Worm (Caenorhabditis elegans) whole organism, L4 larva: Measurements from ENCODE around the gene hex-1.

ENCODE experiments used
- R02D3.7 ChIP-seq: fragments of 150-350 bp; sonication (generic microtip); optimal IDR thresholded peaks from 3 replicates; lab custom pipeline; 2014; ENCODE audit warnings: missing biosample characterization, missing genetic modification characterization
- aha-1 ChIP-seq: fragments of 150-350 bp; peaks from one replicate; lab custom pipeline; 2014; ENCODE audit warnings: missing biosample characterization, missing genetic modification characterization
- aly-2 ChIP-seq: sonication (generic microtip); optimal IDR thresholded peaks from 2 replicates; lab custom pipeline; 2018; ENCODE audit warnings: missing biosample characterization, missing genetic modification characterization
- ceh-20 ChIP-seq: fragments of 200-800 bp; sonication (Bioruptor generic); IDR thresholded peaks from 2 replicates; pipeline ENCODE4 v1.3.6; 2022; ENCODE audit warnings: missing genetic modification reagents, missing genetic modification characterization, missing compliant biosample characterization
- ceh-32 ChIP-seq: sonication (generic microtip); optimal IDR thresholded peaks from 2 replicates; lab custom pipeline; 2016; ENCODE audit warnings: mild to moderate bottlenecking, missing genetic modification characterization, missing compliant biosample characterization; ENCODE audit not compliant: poor library complexity
- ceh-62 ChIP-seq: sonication (generic microtip); optimal IDR thresholded peaks from 2 replicates; lab custom pipeline; 2017; ENCODE audit warnings: missing biosample characterization, missing genetic modification characterization
- daf-16 ChIP-seq, 3 experiments: sonication (generic microtip); optimal IDR thresholded peaks; 2 replicates each; lab custom pipeline; 2016 to 2017; ENCODE audit warnings: missing genetic modification characterization in 3 of 3, missing genetic modification reagents in 3 of 3, mild to moderate bottlenecking in 2 of 3, missing compliant biosample characterization in 2 of 3, missing biosample characterization in 1 of 3, moderate library complexity in 1 of 3
- dmd-9 ChIP-seq: fragments of 200-800 bp; sonication (Bioruptor generic); IDR thresholded peaks from 2 replicates; pipeline ENCODE4 v1.3.6; 2022; ENCODE audit warnings: missing genetic modification reagents, missing genetic modification characterization, missing compliant biosample characterization
- egl-27 ChIP-seq: sonication (generic microtip); optimal IDR thresholded peaks from 3 replicates; lab custom pipeline; 2017; ENCODE audit warnings: missing biosample characterization, missing genetic modification reagents, missing genetic modification characterization
- egl-43 ChIP-seq: fragments of 200-800 bp; sonication (Bioruptor generic); IDR thresholded peaks from 2 replicates; pipeline ENCODE4 v1.3.6; 2022; ENCODE audit warnings: missing genetic modification reagents, missing genetic modification characterization, missing compliant biosample characterization
- gei-8 ChIP-seq: fragments of 200-800 bp; sonication (Bioruptor generic); optimal IDR thresholded peaks from 2 replicates; lab custom pipeline; 2018; ENCODE audit warnings: mild to moderate bottlenecking, missing genetic modification characterization, missing compliant biosample characterization
- hlh-11 ChIP-seq: fragments of 200-800 bp; sonication (Bioruptor generic); optimal IDR thresholded peaks from 2 replicates; lab custom pipeline; 2018; ENCODE audit warnings: mild to moderate bottlenecking, missing genetic modification characterization, missing compliant biosample characterization
- hlh-30 ChIP-seq: sonication (generic microtip); optimal IDR thresholded peaks from 2 replicates; lab custom pipeline; 2017; ENCODE audit warnings: antibody characterized with exemption, mild to moderate bottlenecking, missing genetic modification characterization, missing compliant biosample characterization; ENCODE audit not compliant: insufficient read depth
- jun-1 ChIP-seq: fragments of 150-350 bp; optimal IDR thresholded peaks from 2 replicates; lab custom pipeline; 2014; ENCODE audit warnings: missing biosample characterization, missing genetic modification reagents, missing genetic modification characterization
- lin-15B ChIP-seq: fragments of 150-350 bp; sonication (generic microtip); optimal IDR thresholded peaks from 3 replicates; lab custom pipeline; 2014; ENCODE audit warnings: missing biosample characterization, missing genetic modification characterization
- lin-29 ChIP-seq: fragments of 200-800 bp; sonication (Bioruptor generic); IDR thresholded peaks from 2 replicates; pipeline ENCODE4 v1.3.6; 2022; ENCODE audit warnings: missing genetic modification reagents, missing genetic modification characterization, missing compliant biosample characterization
- lir-3 ChIP-seq: sonication (generic microtip); optimal IDR thresholded peaks from 2 replicates; lab custom pipeline; 2016; ENCODE audit warnings: mild to moderate bottlenecking, missing genetic modification characterization, missing compliant biosample characterization
- lsy-2 ChIP-seq, 2 experiments: fragments of 150-350 bp in 1 of 2; sonication (generic microtip) in 1 of 2; optimal IDR thresholded peaks; 2 replicates each; lab custom pipeline; 2014 to 2017; ENCODE audit warnings: missing biosample characterization in 2 of 2, missing genetic modification characterization in 2 of 2
- mes-2 ChIP-seq: sonication (generic microtip); optimal IDR thresholded peaks from 2 replicates; lab custom pipeline; 2016; ENCODE audit warnings: missing genotype, mild to moderate bottlenecking, missing genetic modification characterization, missing compliant biosample characterization; ENCODE audit not compliant: poor library complexity, severe bottlenecking
- nhr-28 ChIP-seq: fragments of 150-350 bp; optimal IDR thresholded peaks from 2 replicates; lab custom pipeline; 2014; ENCODE audit warnings: missing biosample characterization, missing genetic modification characterization
- nhr-42 ChIP-seq: fragments of 200-800 bp; sonication (Bioruptor generic); IDR thresholded peaks from 2 replicates; pipeline ENCODE4 v1.3.6; 2022; ENCODE audit warnings: missing genetic modification characterization, missing compliant biosample characterization
- nhr-6 ChIP-seq: fragments of 150-350 bp; optimal IDR thresholded peaks from 2 replicates; lab custom pipeline; 2014; ENCODE audit warnings: missing biosample characterization, missing genetic modification characterization
- php-3 ChIP-seq: fragments of 200-800 bp; sonication (Bioruptor generic); IDR thresholded peaks from 2 replicates; pipeline ENCODE4 v1.3.6; 2022; ENCODE audit warnings: missing genetic modification reagents, missing genetic modification characterization, missing compliant biosample characterization
- set-16 ChIP-seq: fragments of 200-800 bp; sonication (Bioruptor generic); IDR thresholded peaks from 2 replicates; pipeline ENCODE4 v1.3.6; 2022; ENCODE audit warnings: missing genetic modification reagents, missing genetic modification characterization, missing compliant biosample characterization
- tag-97 ChIP-seq: fragments of 200-800 bp; sonication (Bioruptor generic); IDR thresholded peaks from 2 replicates; pipeline ENCODE4 v1.3.6; 2022; ENCODE audit warnings: missing genetic modification characterization, missing compliant biosample characterization
- unc-62 ChIP-seq, 3 experiments: fragments of 150-350 bp in 1 of 3; sonication (generic microtip); optimal IDR thresholded peaks in 2 of 3; peaks in 1 of 3; 1 replicate in 1 of 3; 2 replicates in 2 of 3; lab custom pipeline; 2014 to 2017; ENCODE audit warnings: missing biosample characterization in 3 of 3, missing genetic modification characterization in 3 of 3, missing genetic modification reagents in 3 of 3, missing genotype in 1 of 3
- zag-1 ChIP-seq: fragments of 150-350 bp; optimal IDR thresholded peaks from 2 replicates; lab custom pipeline; 2014; ENCODE audit warnings: missing biosample characterization, missing genetic modification characterization
- ztf-7 ChIP-seq: fragments of 150-350 bp; optimal IDR thresholded peaks from 2 replicates; lab custom pipeline; 2014; ENCODE audit warnings: missing biosample characterization, missing genetic modification characterization

The hex-1 gene

ce11 chrX:2210164-2210563, 10.8 kb upstream of the hex-1 start:
- TF ChIP-seq aly-2: no peak
- no peak for TF ChIP-seq ceh-32 (tag; lab: Kevin White, UChicago)
- TF ChIP-seq lsy-2 (tag; optimal IDR thresholded peaks at IDR 0.05; lab: Kevin White, UChicago): no peak
- TF ChIP-seq egl-43 (GFP tag; lab: Robert Waterston, UW): 0 out of 2 replicates have a peak, but pooled peaks have one; percentile 48
- TF ChIP-seq ztf-7: no peak
- no peak for TF ChIP-seq nhr-6 (tag; lab: Kevin White, UChicago)
- no peak for TF ChIP-seq egl-27
- TF ChIP-seq, all 104 proteins: peak for 1

- TF ChIP-seq aha-1 (tag; lab: Kevin White, UChicago) (peak; percentile 75), ceh-20 (GFP tag; lab: Robert Waterston, UW) (no peak), dmd-9 (GFP tag; lab: Robert Waterston, UW) (no peak), tag-97 (GFP tag; lab: Robert Waterston, UW) (no peak), lin-29 (GFP tag; lab: Robert Waterston, UW) (no peak), lir-3 (tag; lab: Kevin White, UChicago) (no peak)
- TF ChIP-seq, all 104 proteins: peak for 1
Measured at ce11 chrX:2210751-2211150, 10.2 kb upstream of the hex-1 start, which contains the start of gene peb-1. peb-1 (plus strand) TSS chrX:2211051.

ce11 chrX:2212141-2212540, 8.8 kb upstream of the hex-1 start:
- 0 out of 2 replicates have a peak, but pooled peaks have one; percentile 8 for TF ChIP-seq nhr-42 (GFP tag; lab: Robert Waterston, UW)
- no peak for TF ChIP-seq aly-2
- no peak for TF ChIP-seq php-3 (GFP tag; lab: Robert Waterston, UW)
- no peak for TF ChIP-seq jun-1 (tag; lab: Kevin White, UChicago)
- no peak for TF ChIP-seq R02D3.7
- peak; percentile 63 for TF ChIP-seq set-16 (GFP tag; lab: Robert Waterston, UW)
- TF ChIP-seq lin-15B (tag; lab: Kevin White, UChicago): no peak
- no peak for TF ChIP-seq zag-1 (tag; lab: Kevin White, UChicago)
- TF ChIP-seq ceh-62 (tag; lab: Kevin White, UChicago): no peak
- peak; percentile 11 for TF ChIP-seq mes-2 (tag; lab: Kevin White, UChicago)
- TF ChIP-seq egl-43 (GFP tag; lab: Robert Waterston, UW): 0 out of 2 replicates have a peak, but pooled peaks have one; percentile 24
- TF ChIP-seq, all 104 proteins: peak for 4

- TF ChIP-seq hlh-11 (tag; lab: Kevin White, UChicago): no peak
- peak in 1 of 2 experiments; percentile 66 for TF ChIP-seq unc-62 (GFP tag; optimal IDR thresholded peaks at IDR 0.05 in 1 of 2; lab: Kevin White, UChicago)
- no peak for TF ChIP-seq unc-62 (tag; optimal IDR thresholded peaks at IDR 0.05; lab: Kevin White, UChicago)
- no peak for TF ChIP-seq set-16 (GFP tag; lab: Robert Waterston, UW)
Measured at ce11 chrX:2212712-2213111, 8.2 kb upstream of the hex-1 start.

ce11 chrX:2213400-2214362, 7.3 kb upstream of the hex-1 start:
- TF ChIP-seq nhr-28 (tag; lab: Kevin White, UChicago) (peak; percentile 20), aha-1 (tag; lab: Kevin White, UChicago) (peak; percentile 60), php-3 (GFP tag; lab: Robert Waterston, UW) (no peak), set-16 (GFP tag; lab: Robert Waterston, UW) (peak; percentile 93), daf-16 (GFP tag; optimal IDR thresholded peaks at IDR 0.05; lab: Kevin White, UChicago) (no peak), daf-16 (tag; optimal IDR thresholded peaks at IDR 0.05; lab: Kevin White, UChicago) (peak; percentile 93), hlh-30 (peak; percentile 16), jun-1 (tag; lab: Kevin White, UChicago) (no peak)

- no peak for TF ChIP-seq gei-8 (GFP tag; lab: Kevin White, UChicago)
- TF ChIP-seq zag-1 (tag; lab: Kevin White, UChicago): no peak
- TF ChIP-seq aha-1 (tag; lab: Kevin White, UChicago): peak; percentile 11
Measured at ce11 chrX:2214454-2214853, 6.5 kb upstream of the hex-1 start.
